Worm (Caenorhabditis elegans): ENCODE measurements around the gene srsx-25.

Gene srsx-25

DNA sequence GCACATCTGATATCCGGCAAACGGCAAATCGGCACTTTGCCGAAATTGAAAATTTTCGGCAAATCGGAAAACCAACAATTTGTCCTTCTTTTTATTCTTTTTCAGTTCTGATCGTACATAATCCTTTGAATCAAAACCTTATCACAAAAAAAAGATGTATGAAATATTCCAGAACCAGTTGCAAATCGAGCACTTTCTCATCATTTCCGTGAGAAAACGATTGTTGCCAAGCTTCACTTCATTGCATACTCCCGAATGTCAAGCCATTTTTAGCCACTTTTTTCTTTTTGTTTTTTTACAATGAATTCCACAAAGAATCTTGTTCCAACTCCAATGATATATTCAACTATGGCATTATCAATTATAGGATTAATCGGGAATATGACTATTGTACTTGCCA lies at the start of gene srsx-25:
Gene srsx-25, plus strand, starts transcription at position 301 of the 400 bp plus-strand sequence.
- TF ChIP-seq R02D3.7 (tag; optimal IDR thresholded peaks at IDR 0.05) (no peak), nhr-25 (tag; optimal IDR thresholded peaks at IDR 0.05) (no peak), alr-1 (tag; optimal IDR thresholded peaks at IDR 0.05) (no peak), elt-1 (tag; optimal IDR thresholded peaks at IDR 0.05) (no peak), nhr-237 (tag; optimal IDR thresholded peaks at IDR 0.05) (no peak), nhr-23 (tag; optimal IDR thresholded peaks at IDR 0.05) (no peak), snpc-4 (tag; optimal IDR thresholded peaks at IDR 0.05) (no peak), lin-13 (GFP tag; optimal IDR thresholded peaks at IDR 0.05) (no peak), unc-55 (GFP tag; optimal IDR thresholded peaks at IDR 0.05) (no peak), ama-1 (optimal IDR thresholded peaks at IDR 0.05) (no peak), mab-5 (tag; optimal IDR thresholded peaks at IDR 0.05) (no peak), lin-39 (tag; optimal IDR thresholded peaks at IDR 0.05) (no peak)

DNA sequence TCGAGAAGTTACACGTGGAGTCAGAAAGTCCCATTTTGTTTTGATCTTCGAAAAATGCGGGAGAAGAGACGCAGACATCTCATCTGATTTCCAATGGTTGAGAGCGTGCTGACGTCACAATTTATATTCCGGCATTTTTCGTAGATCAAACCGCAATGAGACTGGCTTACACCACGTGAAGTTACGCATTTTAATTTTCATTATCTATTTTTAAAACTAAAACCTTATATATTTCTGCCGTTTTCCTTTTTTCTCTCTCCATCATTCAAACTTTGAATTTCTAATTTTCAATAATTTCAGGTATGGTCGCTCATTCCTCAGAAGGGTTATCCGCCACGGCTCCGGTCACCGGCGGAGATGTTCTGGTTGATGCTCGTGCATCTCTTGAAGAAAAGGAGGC lies 49.6 kb upstream of the srsx-25 start, which contains the start of gene fat-1:
Gene fat-1, plus strand, starts transcription at position 301 of the 400 bp plus-strand sequence.
- TF ChIP-seq skn-1 (tag; optimal IDR thresholded peaks at IDR 0.05) (no peak), snpc-4 (tag; optimal IDR thresholded peaks at IDR 0.05) (no peak), nhr-77 (tag; optimal IDR thresholded peaks at IDR 0.05) (no peak), unc-62 (GFP tag; optimal IDR thresholded peaks at IDR 0.05) (no peak), nhr-21 (tag; optimal IDR thresholded peaks at IDR 0.05) (no peak), fos-1 (tag; optimal IDR thresholded peaks at IDR 0.05) (no peak), lsy-2 (tag; optimal IDR thresholded peaks at IDR 0.05) (no peak), ztf-1 (GFP tag; conservative IDR thresholded peaks at IDR 0.05) (no peak)

DNA sequence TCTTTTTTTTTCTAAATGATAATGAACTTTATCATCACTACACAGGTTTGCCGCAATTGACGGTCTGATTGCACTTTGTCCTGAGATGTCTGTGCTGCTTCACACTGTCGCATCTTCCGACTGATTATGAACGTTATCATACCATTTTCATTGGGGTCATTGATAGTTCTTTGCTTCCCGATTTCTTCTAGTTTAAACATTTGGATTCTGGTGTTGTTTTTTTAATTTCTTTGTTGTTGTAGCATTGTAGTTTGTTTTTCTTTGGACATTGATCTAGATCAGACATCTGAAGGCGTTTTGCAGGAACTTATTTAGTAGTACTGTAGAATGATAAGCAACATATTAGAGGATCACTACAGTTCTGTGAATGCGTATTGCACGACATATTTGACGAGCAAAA lies 46.2 kb upstream of the srsx-25 start:
- TF ChIP-seq R02D3.7 (tag; optimal IDR thresholded peaks at IDR 0.05) = no peak
- TF ChIP-seq blmp-1 (tag; optimal IDR thresholded peaks at IDR 0.05; ENCODE audit: insufficient read depth) = peak; percentile 6
- TF ChIP-seq lsy-2 (tag; optimal IDR thresholded peaks at IDR 0.05) = peak in 1 of 2 experiments; percentile 43
- TF ChIP-seq fos-1 (tag; optimal IDR thresholded peaks at IDR 0.05) = peak; percentile 86
- peak; percentile 22 for TF ChIP-seq egl-27 (tag; optimal IDR thresholded peaks at IDR 0.05)
- peak; percentile 18 for TF ChIP-seq ama-1 (optimal IDR thresholded peaks at IDR 0.05)
- peak; percentile 92 for TF ChIP-seq crh-2 (tag; optimal IDR thresholded peaks at IDR 0.05)
- no peak for TF ChIP-seq elt-3 (tag; optimal IDR thresholded peaks at IDR 0.05)
- peak; percentile 51 for TF ChIP-seq gmeb-1 (tag; optimal IDR thresholded peaks at IDR 0.05)
- TF ChIP-seq skn-1 (tag; optimal IDR thresholded peaks at IDR 0.05) = peak; percentile 67
- peak; percentile 81 for TF ChIP-seq sma-9 (GFP tag; optimal IDR thresholded peaks at IDR 0.05)
- no peak for TF ChIP-seq sma-9 (tag; optimal IDR thresholded peaks at IDR 0.05)
- no peak for TF ChIP-seq F13H6.1 (tag; optimal IDR thresholded peaks at IDR 0.05)
- TF ChIP-seq unc-55 (GFP tag; optimal IDR thresholded peaks at IDR 0.05) = no peak
- TF ChIP-seq nhr-6 (tag; optimal IDR thresholded peaks at IDR 0.05) = peak; percentile 42
- no peak for TF ChIP-seq zag-1 (tag; optimal IDR thresholded peaks at IDR 0.05)
- peak; percentile 88 for TF ChIP-seq nhr-21 (tag; optimal IDR thresholded peaks at IDR 0.05)
- TF ChIP-seq ZK546.5 (tag; optimal IDR thresholded peaks at IDR 0.05) = no peak
- peak; percentile 8 for TF ChIP-seq Y55F3AM.14 (GFP tag; optimal IDR thresholded peaks at IDR 0.05)
- no peak for TF ChIP-seq snpc-4 (tag; optimal IDR thresholded peaks at IDR 0.05)
- no peak for TF ChIP-seq aly-2 (tag; optimal IDR thresholded peaks at IDR 0.05)
- no peak for TF ChIP-seq C34F6.9 (tag; optimal IDR thresholded peaks at IDR 0.05)
- peak; percentile 59 for TF ChIP-seq nhr-129 (tag; optimal IDR thresholded peaks at IDR 0.05)
- TF ChIP-seq sma-3 (GFP tag; optimal IDR thresholded peaks at IDR 0.05) = peak; percentile 61
- TF ChIP-seq lin-13 (GFP tag; optimal IDR thresholded peaks at IDR 0.05) = peak; percentile 60
- peak; percentile 40 for TF ChIP-seq nhr-25 (tag; optimal IDR thresholded peaks at IDR 0.05)
- no peak for TF ChIP-seq nhr-237 (tag; optimal IDR thresholded peaks at IDR 0.05)

DNA sequence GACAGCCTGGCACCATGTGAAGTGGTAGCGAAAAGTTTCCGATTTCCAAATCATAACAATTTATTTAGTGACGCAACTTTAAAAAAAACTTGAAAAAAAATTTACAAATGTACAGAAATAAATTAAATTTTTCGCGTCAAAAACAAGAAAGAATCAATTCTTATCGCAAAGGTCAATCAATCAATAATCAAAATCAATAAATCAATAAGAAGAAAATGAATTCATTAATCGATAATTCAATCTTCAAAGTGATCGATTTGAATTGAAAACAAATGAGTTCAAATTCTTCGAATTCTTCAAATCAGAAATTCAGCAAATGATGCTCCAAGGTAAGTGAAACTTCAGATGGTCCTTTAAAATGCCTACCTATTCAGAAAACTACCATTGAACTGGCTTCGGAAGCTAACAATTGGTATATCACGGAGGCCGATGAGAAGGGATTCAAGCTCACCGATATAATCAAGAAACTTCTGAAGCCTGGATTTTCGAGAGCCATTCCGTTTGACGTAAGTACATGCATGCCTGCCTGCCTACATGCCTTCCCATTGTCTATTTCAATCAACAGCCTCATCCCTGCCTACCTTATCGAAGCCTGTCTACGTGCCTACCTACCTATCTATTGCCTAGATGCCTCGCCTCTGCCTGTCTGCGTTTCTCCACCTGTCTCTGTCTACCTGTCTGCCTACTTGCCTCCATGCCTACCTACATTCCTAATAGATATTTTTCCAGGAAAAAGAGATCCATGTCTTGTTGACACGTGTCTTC lies 44.9 kb upstream of the srsx-25 start:
- TF ChIP-seq lin-13 (GFP tag; optimal IDR thresholded peaks at IDR 0.05) = no peak
- no peak for TF ChIP-seq mbf-1 (tag; optimal IDR thresholded peaks at IDR 0.05)
- no peak for TF ChIP-seq elt-1 (tag; optimal IDR thresholded peaks at IDR 0.05)
- no peak for TF ChIP-seq blmp-1 (tag; optimal IDR thresholded peaks at IDR 0.05; ENCODE audit: insufficient read depth)
- no peak for TF ChIP-seq unc-55 (GFP tag; optimal IDR thresholded peaks at IDR 0.05)
- TF ChIP-seq gmeb-1 (tag; optimal IDR thresholded peaks at IDR 0.05) = no peak

Measured in whole organism, L2 larva.